Worm (Caenorhabditis elegans) whole organism, L4 larva: ENCODE data around the gene K10H10.4.

ENCODE experiments used
- ama-1 ChIP-seq: fragments of 150-350 bp; optimal IDR thresholded peaks from 2 replicates; lab custom pipeline; 2014; ENCODE audit warnings: inconsistent platforms, mixed read lengths
- ces-1 ChIP-seq: fragments of 150-350 bp; sonication (generic microtip); optimal IDR thresholded peaks from 4 replicates; lab custom pipeline; 2014; ENCODE audit warnings: missing biosample characterization, missing genetic modification reagents, missing genetic modification characterization
- dpl-1 ChIP-seq: fragments of 150-350 bp; optimal IDR thresholded peaks from 2 replicates; lab custom pipeline; 2014; ENCODE audit warnings: missing biosample characterization, missing genetic modification reagents, missing genetic modification characterization
- lin-13 ChIP-seq: fragments of 150-350 bp; optimal IDR thresholded peaks from 2 replicates; lab custom pipeline; 2014; ENCODE audit warnings: missing biosample characterization, missing genetic modification reagents, missing genetic modification characterization
- nhr-237 ChIP-seq: sonication (generic microtip); optimal IDR thresholded peaks from 2 replicates; lab custom pipeline; 2017; ENCODE audit warnings: missing biosample characterization, missing genetic modification characterization
- nhr-42 ChIP-seq: fragments of 200-800 bp; sonication (Bioruptor generic); IDR thresholded peaks from 2 replicates; pipeline ENCODE4 v1.3.6; 2022; ENCODE audit warnings: missing genetic modification characterization, missing compliant biosample characterization
- nhr-48 ChIP-seq: sonication (generic microtip); optimal IDR thresholded peaks from 2 replicates; lab custom pipeline; 2016; ENCODE audit warnings: mild to moderate bottlenecking, missing genetic modification characterization, missing compliant biosample characterization
- pqm-1 ChIP-seq: sonication (generic microtip); optimal IDR thresholded peaks from 2 replicates; lab custom pipeline; 2017; ENCODE audit warnings: missing biosample characterization, missing genetic modification characterization
- snpc-4 ChIP-seq: fragments of 150-350 bp; optimal IDR thresholded peaks from 2 replicates; lab custom pipeline; 2014; ENCODE audit warnings: missing biosample characterization, missing genetic modification characterization
- unc-39 ChIP-seq: sonication (generic microtip); optimal IDR thresholded peaks from 2 replicates; lab custom pipeline; 2017; ENCODE audit warnings: missing biosample characterization, missing genetic modification characterization
- zag-1 ChIP-seq: fragments of 150-350 bp; optimal IDR thresholded peaks from 2 replicates; lab custom pipeline; 2014; ENCODE audit warnings: missing biosample characterization, missing genetic modification characterization
- ztf-7 ChIP-seq: fragments of 150-350 bp; optimal IDR thresholded peaks from 2 replicates; lab custom pipeline; 2014; ENCODE audit warnings: missing biosample characterization, missing genetic modification characterization

- no peak for TF ChIP-seq pqm-1
- TF ChIP-seq ces-1: no peak
- TF ChIP-seq ztf-7 (tag; lab: Kevin White, UChicago): no peak
- no peak for TF ChIP-seq snpc-4 (tag; lab: Kevin White, UChicago)
- no peak for TF ChIP-seq ama-1 (lab: Kevin White, UChicago)
- TF ChIP-seq zag-1: no peak
- no peak for TF ChIP-seq unc-39 (tag; lab: Kevin White, UChicago)
- TF ChIP-seq nhr-237 (tag; lab: Kevin White, UChicago): no peak
- TF ChIP-seq nhr-48 (tag; lab: Kevin White, UChicago): no peak
- no peak for TF ChIP-seq dpl-1 (GFP tag; lab: Kevin White, UChicago)
- TF ChIP-seq lin-13 (GFP tag; lab: Kevin White, UChicago): no peak
- no peak for TF ChIP-seq nhr-42 (GFP tag; lab: Robert Waterston, UW)
Observed at ce11 chrII:14522037-14522436, 21.8 kb downstream of the K10H10.4 start, which contains the start of gene btb-19.
